Fruit fly (Drosophila melanogaster) Kc167 (cell line): ENCODE results near the gene CG14120.

Experiments
- Myc ChIP-seq: fragments of >200 bp; optimal IDR thresholded peaks from 2 replicates; lab custom pipeline; 2017; ENCODE audit warnings: missing external identifiers
- Sin3A ChIP-seq: fragments of >200 bp; optimal IDR thresholded peaks from 2 replicates; lab custom pipeline; 2018; ENCODE audit warnings: missing external identifiers
- h ChIP-seq: fragments of >200 bp; optimal IDR thresholded peaks from 3 replicates; lab custom pipeline; 2018; ENCODE audit warnings: missing external identifiers
- insv ChIP-seq: fragments of >200 bp; optimal IDR thresholded peaks from 3 replicates; lab custom pipeline; 2018; ENCODE audit warnings: missing external identifiers
- psq ChIP-seq: fragments of >200 bp; optimal IDR thresholded peaks from 2 replicates; lab custom pipeline; 2017; ENCODE audit warnings: missing external identifiers
- ttk ChIP-seq: sonication (Bioruptor generic); optimal IDR thresholded peaks from 2 replicates; lab custom pipeline; 2017; ENCODE audit warnings: missing external identifiers

The CG14120 gene

DNA sequence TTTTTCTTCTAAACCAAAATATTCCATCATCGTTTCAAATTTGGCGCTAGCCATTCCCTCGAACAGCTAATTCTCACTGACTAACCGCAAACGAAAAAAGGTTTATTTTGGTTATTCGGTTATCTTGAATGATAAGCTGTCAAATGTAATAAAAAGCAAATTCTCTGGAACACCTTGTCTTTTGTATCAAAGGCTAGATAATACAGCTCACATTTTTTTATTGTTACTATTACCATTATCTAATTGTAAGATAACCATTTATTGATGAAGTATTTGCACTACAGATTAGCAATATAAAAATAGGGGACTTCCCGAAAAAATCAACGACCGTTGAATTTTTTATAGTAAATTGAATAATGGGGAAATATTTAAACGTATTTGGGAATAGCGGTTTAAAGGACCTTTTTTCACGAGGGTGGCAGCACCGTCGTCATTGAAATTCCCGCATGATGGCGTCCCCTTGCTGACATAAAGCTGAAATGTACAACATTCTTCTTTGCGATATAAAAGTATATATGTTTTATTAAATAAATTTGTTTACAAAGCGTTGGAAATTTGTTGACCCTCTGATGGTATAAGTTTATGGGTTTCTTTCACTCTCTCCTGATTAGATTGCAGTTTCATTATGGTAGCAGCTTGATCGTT is 23.5 kb upstream of the CG14120 start, which contains the start of gene CG32107:
CG32107 (minus strand) TSS at position 51 of the 645 bp plus-strand sequence.
- TF ChIP-seq insv (no peak), h (lab: Kevin White, UChicago) (no peak), Sin3A (lab: Kevin White, UChicago) (no peak)

dm6 chr3L:12862820-12863219 is 22.0 kb upstream of the CG14120 start, which contains the start of gene CG10943:
Gene CG10943 (minus strand): TSS chr3L:12862920.
- TF ChIP-seq ttk (lab: Kevin White, UChicago): no peak
- TF ChIP-seq psq (lab: Kevin White, UChicago): no peak
- no peak for TF ChIP-seq insv
- TF ChIP-seq h (lab: Kevin White, UChicago): no peak
- no peak for TF ChIP-seq Myc
- no peak for TF ChIP-seq Sin3A (lab: Kevin White, UChicago)

- TF ChIP-seq h (lab: Kevin White, UChicago) (no peak), ttk (lab: Kevin White, UChicago) (no peak), Myc (no peak)
Observed at dm6 chr3L:12864472-12864871, 20.4 kb upstream of the CG14120 start.

- TF ChIP-seq h (lab: Kevin White, UChicago): no peak
Observed at dm6 chr3L:12867956-12868443, 16.8 kb upstream of the CG14120 start.

dm6 chr3L:12874211-12874610 is 10.6 kb upstream of the CG14120 start:
- no peak for TF ChIP-seq Sin3A (lab: Kevin White, UChicago)
- TF ChIP-seq ttk (lab: Kevin White, UChicago): no peak
- TF ChIP-seq h (lab: Kevin White, UChicago): no peak
- TF ChIP-seq psq (lab: Kevin White, UChicago): no peak
- TF ChIP-seq insv: no peak
- TF ChIP-seq Myc: no peak

DNA sequence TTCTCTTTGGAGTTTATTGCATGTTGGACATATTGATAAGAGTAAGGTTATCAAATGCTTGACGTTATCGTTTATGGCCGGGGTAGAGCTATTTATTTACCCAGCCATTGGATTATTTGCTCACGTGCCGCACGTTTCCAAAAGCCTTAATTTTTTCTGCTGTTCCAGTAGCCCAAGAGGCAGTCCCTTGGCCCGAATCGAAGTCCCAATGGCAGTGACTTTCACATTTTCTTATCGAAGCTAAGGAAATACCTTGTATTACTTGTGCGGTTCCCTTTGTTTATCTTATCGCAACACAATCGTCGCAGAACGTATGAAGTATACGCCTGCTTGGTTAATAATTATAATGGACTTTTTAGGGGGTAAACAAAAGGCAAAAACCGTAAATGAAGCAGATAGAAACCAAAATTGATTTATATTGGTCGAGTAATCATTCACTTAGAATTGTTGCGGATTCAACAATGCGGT is 4.5 kb downstream of the CG14120 start, which contains the start of gene CG43894:
CG43894 (plus strand) TSS at position 418 of the 468 bp plus-strand sequence.
- TF ChIP-seq Myc (no peak), Sin3A (lab: Kevin White, UChicago) (no peak), h (lab: Kevin White, UChicago) (no peak), psq (lab: Kevin White, UChicago) (no peak), ttk (lab: Kevin White, UChicago) (no peak), insv (no peak)

DNA sequence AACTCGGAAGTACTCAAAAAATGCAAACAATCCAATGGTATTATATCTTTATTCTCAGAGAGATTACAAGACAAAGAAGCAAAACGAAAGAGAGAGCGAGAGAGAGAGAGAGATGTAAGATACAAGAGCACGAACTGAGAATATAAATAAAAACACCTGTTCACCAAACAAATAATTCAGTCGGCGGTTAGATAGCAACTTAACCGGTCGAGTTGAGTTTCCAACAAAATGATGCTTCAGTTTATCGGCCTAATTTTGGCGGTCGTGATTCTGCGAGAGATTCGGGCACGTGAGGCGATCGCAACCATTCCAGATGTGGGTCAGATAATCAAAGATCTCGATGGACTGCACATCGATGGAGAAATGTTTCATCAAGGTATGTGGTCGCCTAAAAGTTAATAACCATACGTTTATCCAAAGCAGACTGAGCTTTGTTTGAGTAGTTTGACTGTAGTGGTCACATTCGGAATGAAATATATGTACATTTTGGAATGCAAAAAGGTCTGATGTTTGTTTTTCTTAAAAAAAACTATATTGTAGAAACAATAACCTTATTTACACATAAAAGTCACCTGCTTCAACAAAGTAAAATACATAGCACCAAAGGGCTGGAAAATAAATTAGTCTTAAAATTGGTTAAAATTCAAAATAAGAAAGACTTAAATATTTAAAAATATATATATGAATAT is 7.8 kb downstream of the CG14120 start, which contains the start of gene CG14118:
CG14118 (plus strand) TSS at position 174 of the 689 bp plus-strand sequence.
- TF ChIP-seq psq (lab: Kevin White, UChicago): no peak
- no peak for TF ChIP-seq h (lab: Kevin White, UChicago)
- TF ChIP-seq insv: no peak
- no peak for TF ChIP-seq Sin3A (lab: Kevin White, UChicago)
- TF ChIP-seq ttk (lab: Kevin White, UChicago): no peak
- TF ChIP-seq Myc: no peak

dm6 chr3L:12902579-12903228 is 17.9 kb downstream of the CG14120 start, which contains the start of gene CG12520:
Gene CG12520 (minus strand): TSS chr3L:12902737.
- TF ChIP-seq psq (lab: Kevin White, UChicago): no peak

dm6 chr3L:12903611-12904010 is 18.8 kb downstream of the CG14120 start, which contains the start of gene CG32117:
Gene CG32117 (minus strand): TSS chr3L:12903711.
- TF ChIP-seq h (lab: Kevin White, UChicago) (no peak), insv (no peak), psq (lab: Kevin White, UChicago) (no peak), Myc (no peak), Sin3A (lab: Kevin White, UChicago) (no peak), ttk (lab: Kevin White, UChicago) (no peak)

DNA sequence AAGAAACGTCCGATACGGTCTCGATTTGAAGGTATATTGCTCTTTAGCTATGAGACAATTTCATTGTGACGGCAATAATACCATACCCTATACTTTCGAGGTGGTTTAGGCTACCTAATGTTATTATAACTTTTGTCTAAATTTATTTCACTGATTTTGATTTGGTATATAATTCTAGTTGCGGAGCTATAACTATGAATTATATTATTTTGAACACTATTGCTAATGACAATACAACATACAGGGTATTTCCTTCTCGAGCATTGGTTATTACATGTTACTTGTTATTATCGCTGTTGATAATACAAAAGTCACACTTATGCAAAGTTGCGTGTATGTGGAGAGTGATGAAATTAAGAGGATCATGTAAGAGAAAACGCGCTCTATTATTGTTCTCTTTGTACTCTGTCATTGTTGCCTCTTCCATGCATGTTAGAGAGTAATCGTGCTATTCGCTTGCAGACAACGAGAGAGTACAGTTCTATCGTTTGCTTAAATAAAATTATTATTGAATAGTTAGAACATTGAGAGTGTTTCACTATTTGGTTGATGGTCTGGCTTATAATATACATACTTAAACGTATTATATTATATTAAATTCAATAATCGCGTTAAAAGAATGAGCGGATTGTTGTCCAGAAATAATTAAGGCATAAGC is 28.9 kb downstream of the CG14120 start, which contains the start of gene CG32115:
CG32115 (minus strand) TSS at position 38 of the 658 bp plus-strand sequence.
- TF ChIP-seq insv (no peak), Sin3A (lab: Kevin White, UChicago) (no peak), Myc (no peak), h (lab: Kevin White, UChicago) (no peak), psq (lab: Kevin White, UChicago) (no peak), ttk (lab: Kevin White, UChicago) (no peak)

DNA sequence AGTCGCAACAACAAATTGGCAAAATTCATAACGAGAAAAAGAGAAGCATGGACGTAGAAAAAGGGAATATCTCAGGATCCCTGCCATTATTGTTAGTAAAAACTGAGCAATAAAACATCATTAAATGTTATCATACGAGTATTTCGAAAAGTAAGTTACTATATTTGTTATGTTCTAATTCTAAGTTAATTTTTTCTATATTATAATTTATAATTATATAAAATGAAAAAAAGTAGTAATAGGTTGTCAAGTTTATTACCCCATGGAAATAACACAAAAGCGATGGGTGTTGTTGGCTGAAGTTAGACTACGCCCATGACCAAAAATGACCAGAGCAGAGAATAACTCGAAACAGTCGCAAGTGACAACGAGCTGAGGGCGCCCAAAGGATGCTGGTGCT is 30.6 kb downstream of the CG14120 start:
- TF ChIP-seq ttk (lab: Kevin White, UChicago): no peak
- TF ChIP-seq insv: no peak
- TF ChIP-seq h (lab: Kevin White, UChicago): no peak
